Worm (Caenorhabditis elegans): ENCODE measurements around the gene C01G5.25.

The C01G5.25 gene

DNA sequence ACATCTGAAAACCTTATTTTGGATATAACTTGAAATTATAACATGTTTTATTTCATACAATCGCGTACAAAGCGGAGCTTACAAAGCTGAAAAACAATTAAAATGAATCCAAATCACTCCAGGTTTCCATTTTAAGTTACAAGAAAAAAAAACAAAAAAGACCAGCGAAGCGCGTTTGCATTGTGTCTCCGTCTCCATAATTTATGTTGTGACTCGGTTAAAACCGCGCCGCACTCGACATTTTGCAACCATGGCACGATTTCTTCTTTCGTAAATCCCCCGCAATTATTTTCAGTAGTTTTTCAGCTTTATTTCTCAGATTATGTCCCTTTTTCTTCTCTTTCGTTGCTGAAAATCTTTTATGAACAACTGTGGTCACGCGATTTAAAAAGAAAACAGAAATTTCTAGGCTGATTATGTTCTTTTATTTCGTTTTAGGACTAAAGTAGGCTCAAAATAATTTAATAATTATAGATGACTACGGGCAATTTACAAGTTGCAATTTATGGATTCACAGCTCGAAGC lies 44.0 kb downstream of the C01G5.25 start, which contains the start of the genes F38A5.2 and dnj-11 (continued):
- TF ChIP-seq Y48G9A.11 (GFP tag; IDR thresholded peaks at IDR 0.05) (no peak), aly-2 (tag; optimal IDR thresholded peaks at IDR 0.05) (no peak), hmg-1.1 (GFP tag; IDR thresholded peaks at IDR 0.05) (0 out of 2 replicates have a peak, but pooled peaks have one; percentile 41), mxl-2 (GFP tag; conservative IDR thresholded peaks at IDR 0.05) (no peak), mdl-1 (tag; optimal IDR thresholded peaks at IDR 0.05) (no peak), nhr-77 (tag; optimal IDR thresholded peaks at IDR 0.05) (peak; percentile 67), cey-2 (tag; optimal IDR thresholded peaks at IDR 0.05; ENCODE audit: borderline replicate concordance, insufficient read depth) (no peak), gei-8 (GFP tag; optimal IDR thresholded peaks at IDR 0.05) (no peak), zfp-3 (GFP tag; conservative IDR thresholded peaks at IDR 0.05) (no peak), madf-9 (GFP tag; conservative IDR thresholded peaks at IDR 0.05) (no peak), fkh-10 (GFP tag; optimal IDR thresholded peaks at IDR 0.05) (peak; percentile 38), snpc-4 (tag; optimal IDR thresholded peaks at IDR 0.05) (peak; percentile 43), aha-1 (tag) (peak; percentile 95), unc-39 (tag; optimal IDR thresholded peaks at IDR 0.05) (no peak), skn-1 (tag; optimal IDR thresholded peaks at IDR 0.05) (no peak), unc-130 (GFP tag; optimal IDR thresholded peaks at IDR 0.05) (peak; percentile 46), vab-7 (GFP tag; IDR thresholded peaks at IDR 0.05) (no peak), dmd-6 (GFP tag; IDR thresholded peaks at IDR 0.05) (peak; percentile 34; the same call in 1 of the 2 replicates), ceh-82 (tag; optimal IDR thresholded peaks at IDR 0.05) (no peak), daf-8 (GFP tag; IDR thresholded peaks at IDR 0.05) (no peak), daf-19 (GFP tag; conservative IDR thresholded peaks at IDR 0.05) (no peak), unc-62 (GFP tag; optimal IDR thresholded peaks at IDR 0.05 in 1 of 2) (peak in 1 of 2 experiments; percentile 89), unc-62 (tag; optimal IDR thresholded peaks at IDR 0.05) (no peak), nhr-42 (GFP tag; IDR thresholded peaks at IDR 0.05) (no peak), ceh-20 (GFP tag; IDR thresholded peaks at IDR 0.05) (peak; percentile 31; the same call in 1 of the 2 replicates), lsy-2 (tag; optimal IDR thresholded peaks at IDR 0.05) (peak in 1 of 2 experiments; percentile 89), mdt-29 (GFP tag; IDR thresholded peaks at IDR 0.05) (no peak), mes-2 (tag; optimal IDR thresholded peaks at IDR 0.05; ENCODE audit: poor library complexity, severe bottlenecking) (peak; percentile 89), dmd-8 (GFP tag; IDR thresholded peaks at IDR 0.05) (no peak), lin-15B (tag; optimal IDR thresholded peaks at IDR 0.05) (no peak), egl-27 (tag; optimal IDR thresholded peaks at IDR 0.05) (no peak), F10B5.3 (tag; optimal IDR thresholded peaks at IDR 0.05) (no peak), ztf-7 (tag; optimal IDR thresholded peaks at IDR 0.05) (no peak), daf-12 (tag; optimal IDR thresholded peaks at IDR 0.05) (no peak), set-16 (GFP tag; IDR thresholded peaks at IDR 0.05) (no peak), ceh-44 (GFP tag; IDR thresholded peaks at IDR 0.05) (no peak), zip-2 (tag; optimal IDR thresholded peaks at IDR 0.05) (no peak), attf-4 (tag; optimal IDR thresholded peaks at IDR 0.05) (no peak), ceh-28 (tag; optimal IDR thresholded peaks at IDR 0.05) (no peak), rbr-2 (tag; optimal IDR thresholded peaks at IDR 0.05) (peak; percentile 60), pha-4 (GFP tag; IDR thresholded peaks at IDR 0.05) (no peak), pha-4 (tag; optimal IDR thresholded peaks at IDR 0.05) (peak; percentile 80), hlh-30 (tag; optimal IDR thresholded peaks at IDR 0.05; ENCODE audit: insufficient read depth) (peak; percentile 70), lin-13 (GFP tag; optimal IDR thresholded peaks at IDR 0.05) (peak; percentile 50), nhr-41 (GFP tag; IDR thresholded peaks at IDR 0.05) (no peak), Y75B8A.6 (GFP tag; IDR thresholded peaks at IDR 0.05) (no peak), hlh-11 (tag; optimal IDR thresholded peaks at IDR 0.05) (peak; percentile 58), zip-11 (GFP tag; IDR thresholded peaks at IDR 0.05) (no peak), F26F4.8 (GFP tag; conservative IDR thresholded peaks at IDR 0.05) (no peak), zfp-2 (tag; optimal IDR thresholded peaks at IDR 0.05) (no peak), R02D3.7 (tag; optimal IDR thresholded peaks at IDR 0.05) (no peak), Y105C5A.15 (GFP tag; IDR thresholded peaks at IDR 0.05) (no peak)

Data from whole organism, L4 larva.